Fruit fly (Drosophila melanogaster) whole organism, embryonic: Measurements from ENCODE around the gene Ir21a.
"Not testable (repeated sequence)": the region's sequence is repeated elsewhere in the genome, so short reads cannot be mapped to it uniquely, and the experiment has no call there.

Source experiments
- CG10267 ChIP-seq: fragments of 200-800 bp; sonication (Bioruptor generic); optimal IDR thresholded peaks from 2 replicates; lab custom pipeline; 2018; ENCODE audit warnings: missing biosample characterization, mild to moderate bottlenecking, missing genetic modification characterization, moderate library complexity
- CG11504 ChIP-seq: fragments of 200-800 bp; sonication (Bioruptor generic); optimal IDR thresholded peaks from 3 replicates; lab custom pipeline; 2019; ENCODE audit warnings: missing biosample characterization, mild to moderate bottlenecking, missing genetic modification characterization, moderate library complexity
- CG11695 ChIP-seq: fragments of 200-800 bp; sonication (Bioruptor generic); IDR thresholded peaks from 3 replicates; pipeline ENCODE4 v1.3.6; 2022; ENCODE audit warnings: missing biosample characterization, missing genetic modification characterization
- CG11696 ChIP-seq: fragments of 200-800 bp; sonication (Bioruptor generic); IDR thresholded peaks from 2 replicates; pipeline ENCODE4 v1.3.6; 2022; ENCODE audit warnings: missing biosample characterization, missing genetic modification characterization
- CG12391 ChIP-seq: fragments of 200-800 bp; sonication (Bioruptor generic); optimal IDR thresholded peaks from 3 replicates; lab custom pipeline; 2018; ENCODE audit warnings: missing biosample characterization, mild to moderate bottlenecking, missing genetic modification characterization, moderate library complexity
- CG13287 ChIP-seq: fragments of 200-800 bp; sonication (Bioruptor generic); IDR thresholded peaks from 2 replicates; pipeline ENCODE4 v1.3.6; 2022; ENCODE audit warnings: missing biosample characterization, missing genetic modification characterization; ENCODE audit not compliant: partially characterized antibody
- CG14014 ChIP-seq: fragments of 200-800 bp; sonication (Bioruptor generic); IDR thresholded peaks from 2 replicates; pipeline ENCODE4 v1.3.6; 2022; ENCODE audit warnings: missing biosample characterization, missing genetic modification characterization
- CG14441 ChIP-seq: fragments of 200-800 bp; sonication (Bioruptor generic); IDR thresholded peaks from 2 replicates; pipeline ENCODE4 v1.3.6; 2022; ENCODE audit warnings: missing biosample characterization, missing genetic modification characterization
- CG14860 ChIP-seq: fragments of 200-800 bp; sonication (Bioruptor generic); IDR thresholded peaks from 3 replicates; pipeline ENCODE4 v1.3.6; 2022; ENCODE audit warnings: missing biosample characterization, missing genetic modification characterization; ENCODE audit not compliant: partially characterized antibody
- CG16863 ChIP-seq: fragments of 200-800 bp; sonication (Bioruptor generic); optimal IDR thresholded peaks from 3 replicates; lab custom pipeline; 2016; ENCODE audit warnings: missing biosample characterization, missing genetic modification characterization
- CG17912 ChIP-seq: fragments of 200-800 bp; sonication (Bioruptor generic); optimal IDR thresholded peaks from 2 replicates; lab custom pipeline; 2018; ENCODE audit warnings: missing biosample characterization, mild to moderate bottlenecking, missing genetic modification characterization
- CG18011 ChIP-seq: fragments of 200-800 bp; sonication (Bioruptor generic); optimal IDR thresholded peaks from 2 replicates; lab custom pipeline; 2017; ENCODE audit warnings: missing biosample characterization, missing genetic modification characterization, mild to moderate bottlenecking, moderate library complexity, missing genotype
- CG30403 ChIP-seq: fragments of 200-800 bp; sonication (Bioruptor generic); optimal IDR thresholded peaks from 3 replicates; lab custom pipeline; 2016; ENCODE audit warnings: missing biosample characterization, missing genetic modification characterization
- CG32767 ChIP-seq: fragments of 200-800 bp; sonication (Bioruptor generic); IDR thresholded peaks from 2 replicates; pipeline ENCODE4 v1.3.6; 2022; ENCODE audit warnings: missing biosample characterization, missing genetic modification characterization
- CG32772 ChIP-seq: fragments of 200-800 bp; sonication (Bioruptor generic); IDR thresholded peaks from 2 replicates; pipeline ENCODE4 v1.3.6; 2022; ENCODE audit warnings: missing biosample characterization, missing genetic modification characterization
- CG7556 ChIP-seq: fragments of 200-800 bp; sonication (Bioruptor generic); optimal IDR thresholded peaks from 2 replicates; lab custom pipeline; 2017; ENCODE audit warnings: missing biosample characterization, mild to moderate bottlenecking, missing genetic modification characterization
- CG7786 ChIP-seq: fragments of 200-800 bp; sonication (Bioruptor generic); optimal IDR thresholded peaks from 2 replicates; lab custom pipeline; 2016; ENCODE audit warnings: missing biosample characterization, missing genetic modification characterization
- CG7928 ChIP-seq: fragments of 200-800 bp; sonication (Bioruptor generic); optimal IDR thresholded peaks from 2 replicates; lab custom pipeline; 2017; ENCODE audit warnings: missing biosample characterization, mild to moderate bottlenecking, missing genetic modification characterization
- Doc3 ChIP-seq: fragments of 200-800 bp; sonication (Bioruptor generic); IDR thresholded peaks from 3 replicates; pipeline ENCODE4 v1.3.6; 2022; ENCODE audit warnings: missing biosample characterization, missing genetic modification characterization; ENCODE audit not compliant: partially characterized antibody
- Ets65A ChIP-seq: fragments of 200-800 bp; sonication (Bioruptor generic); peaks from one replicate; lab custom pipeline; 2016; ENCODE audit warnings: missing biosample characterization, missing genetic modification characterization
- GATAe ChIP-seq: fragments of 200-800 bp; sonication (Bioruptor generic); conservative IDR thresholded peaks from 2 replicates; pipeline ENCODE4 v1.3.6; 2022; ENCODE audit warnings: missing biosample characterization, missing genetic modification characterization
- HmgD ChIP-seq: fragments of 200-800 bp; sonication (Bioruptor generic); optimal IDR thresholded peaks from 3 replicates; lab custom pipeline; 2016; ENCODE audit warnings: missing biosample characterization, missing genetic modification characterization
- HmgZ ChIP-seq: fragments of 200-800 bp; sonication (Bioruptor generic); optimal IDR thresholded peaks from 2 replicates; lab custom pipeline; 2018; ENCODE audit warnings: missing biosample characterization, mild to moderate bottlenecking, missing genetic modification characterization
- Lhr ChIP-seq: fragments of 200-800 bp; sonication (Bioruptor generic); optimal IDR thresholded peaks from 3 replicates; lab custom pipeline; 2017; ENCODE audit warnings: mild to moderate bottlenecking, missing biosample characterization, missing genetic modification reagents, missing genetic modification characterization
- Mad ChIP-seq: fragments of 200-800 bp; sonication (Bioruptor generic); optimal IDR thresholded peaks from 2 replicates; lab custom pipeline; 2016; ENCODE audit warnings: missing biosample characterization, missing genetic modification characterization
- Oaz ChIP-seq: fragments of 200-800 bp; sonication (Bioruptor generic); IDR thresholded peaks from 2 replicates; pipeline ENCODE4 v1.3.6; 2022; ENCODE audit warnings: missing biosample characterization, missing genetic modification characterization
- Taf1 ChIP-seq: fragments of 200-800 bp; sonication (Bioruptor generic); IDR thresholded peaks from 2 replicates; pipeline ENCODE4 v1.3.6; 2022; ENCODE audit warnings: missing biosample characterization, missing genetic modification characterization
- Xrp1 ChIP-seq: fragments of 200-800 bp; sonication (Bioruptor generic); IDR thresholded peaks from 2 replicates; pipeline ENCODE4 v1.3.6; 2022; ENCODE audit warnings: missing biosample characterization, missing genetic modification characterization
- ab ChIP-seq: fragments of 200-800 bp; sonication (Bioruptor generic); optimal IDR thresholded peaks from 2 replicates; lab custom pipeline; 2016; ENCODE audit warnings: missing biosample characterization, missing genetic modification characterization
- bcd ChIP-seq: fragments of 200-800 bp; sonication (Bioruptor generic); optimal IDR thresholded peaks from 2 replicates; lab custom pipeline; 2017; ENCODE audit warnings: missing biosample characterization, mild to moderate bottlenecking, missing genetic modification characterization
- cg ChIP-seq: fragments of 200-800 bp; sonication (Bioruptor generic); optimal IDR thresholded peaks from 3 replicates; lab custom pipeline; 2019; ENCODE audit warnings: missing biosample characterization, mild to moderate bottlenecking, missing genetic modification characterization, moderate library complexity
- crp ChIP-seq, 2 experiments: fragments of 200-800 bp; sonication (Bioruptor generic); optimal IDR thresholded peaks; 2 replicates in 1 of 2; 3 replicates in 1 of 2; lab custom pipeline; 2017; ENCODE audit warnings: missing biosample characterization in 2 of 2, missing genetic modification characterization in 2 of 2, mild to moderate bottlenecking in 1 of 2, moderate library complexity in 1 of 2
- inv ChIP-seq: fragments of 200-800 bp; sonication (Bioruptor generic); IDR thresholded peaks from 2 replicates; pipeline ENCODE4 v1.3.6; 2022; ENCODE audit warnings: missing biosample characterization, missing genetic modification characterization; ENCODE audit not compliant: partially characterized antibody
- mirr ChIP-seq: fragments of 200-800 bp; sonication (Bioruptor generic); optimal IDR thresholded peaks from 3 replicates; lab custom pipeline; 2018; ENCODE audit warnings: missing biosample characterization, mild to moderate bottlenecking, missing genetic modification characterization
- mld ChIP-seq: fragments of 200-800 bp; sonication (Bioruptor generic); IDR thresholded peaks from 3 replicates; pipeline ENCODE4 v1.3.6; 2022; ENCODE audit warnings: missing biosample characterization, missing genetic modification characterization; ENCODE audit not compliant: partially characterized antibody
- pan ChIP-seq, 4 experiments: fragments of >200 bp in 3 of 4; fragments of 200-800 bp in 1 of 4; sonication (Bioruptor generic) in 1 of 4; optimal IDR thresholded peaks in 3 of 4; IDR thresholded peaks in 1 of 4; 2 replicates each; pipeline versions ENCODE4 v1.3.6 to Lab custom; 2017 to 2022; ENCODE audit warnings: missing biosample characterization in 2 of 4, missing genetic modification characterization in 2 of 4, mixed read lengths in 1 of 4
- rib ChIP-seq: fragments of 200-800 bp; sonication (Bioruptor generic); IDR thresholded peaks from 2 replicates; pipeline ENCODE4 v1.3.6; 2022; ENCODE audit warnings: missing biosample characterization, missing genetic modification characterization
- row ChIP-seq: fragments of 200-800 bp; sonication (Bioruptor generic); IDR thresholded peaks from 3 replicates; pipeline ENCODE4 v1.3.6; 2022; ENCODE audit warnings: missing biosample characterization, missing genetic modification characterization
- slbo ChIP-seq: fragments of 200-800 bp; sonication (Bioruptor generic); IDR thresholded peaks from 2 replicates; pipeline ENCODE4 v1.3.6; 2022; ENCODE audit warnings: missing biosample characterization, missing genetic modification characterization
- sob ChIP-seq: fragments of 200-800 bp; sonication (Bioruptor generic); IDR thresholded peaks from 2 replicates; pipeline ENCODE4 v1.3.6; 2022; ENCODE audit warnings: missing biosample characterization, missing genetic modification characterization
- vfl ChIP-seq: fragments of 200-800 bp; sonication (Bioruptor generic); optimal IDR thresholded peaks from 2 replicates; lab custom pipeline; 2016; ENCODE audit warnings: missing biosample characterization, missing genetic modification characterization
- wor ChIP-seq: fragments of 200-800 bp; sonication (Bioruptor generic); IDR thresholded peaks from 2 replicates; pipeline ENCODE4 v1.3.6; 2022; ENCODE audit warnings: missing biosample characterization, missing genetic modification characterization
- z ChIP-seq: fragments of 200-800 bp; sonication (Bioruptor generic); IDR thresholded peaks from 3 replicates; pipeline ENCODE4 v1.3.6; 2022; ENCODE audit warnings: missing biosample characterization, missing genetic modification characterization

Ir21a gene

DNA sequence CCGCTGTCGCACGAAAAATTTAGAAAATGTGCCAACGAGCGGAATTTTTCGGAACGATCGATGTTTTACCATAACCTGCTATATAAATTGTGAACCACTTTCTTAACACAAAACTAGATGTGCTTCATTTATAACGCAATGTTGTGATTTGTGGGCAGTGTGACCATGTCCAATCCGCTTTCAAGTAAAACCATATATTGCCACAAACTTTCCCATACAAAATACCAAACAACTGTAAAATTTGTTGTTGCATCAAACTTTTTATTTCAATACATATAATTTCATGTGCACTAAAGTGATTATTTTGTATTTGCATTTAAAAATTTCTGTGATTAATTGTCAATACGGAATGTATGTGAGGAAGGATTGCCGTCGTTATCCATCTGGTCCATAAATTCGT, 3.4 kb downstream of the Ir21a start (continued):
- no peak for TF ChIP-seq mirr
- TF ChIP-seq HmgD (GFP tag; lab: Kevin White, UChicago), result no peak
- TF ChIP-seq z (GFP tag; lab: Robert Waterston, UW), result no peak
- no peak for TF ChIP-seq wor (GFP tag; lab: Robert Waterston, UW)
- no peak for TF ChIP-seq CG32772 (GFP tag; lab: Robert Waterston, UW)
- no peak for TF ChIP-seq sob (GFP tag; lab: Robert Waterston, UW)
- no peak for TF ChIP-seq inv
- peak; percentile 66 for TF ChIP-seq CG13287 (GFP tag; lab: Robert Waterston, UW)
- TF ChIP-seq vfl (GFP tag; lab: Kevin White, UChicago), result no peak
- TF ChIP-seq CG30403 (GFP tag; lab: Kevin White, UChicago), result no peak
- no peak for TF ChIP-seq cg (GFP tag; lab: Kevin White, UChicago)
- TF ChIP-seq CG17912 (GFP tag; lab: Kevin White, UChicago), result no peak
- TF ChIP-seq bcd, result no peak
- TF ChIP-seq Doc3 (GFP tag; lab: Robert Waterston, UW), result 0 out of 3 replicates have a peak, but pooled peaks have one; percentile 41
- TF ChIP-seq CG7786 (GFP tag; lab: Kevin White, UChicago), result no peak
- no peak for TF ChIP-seq CG11504 (tag; lab: Kevin White, UChicago)
- TF ChIP-seq HmgZ (tag; lab: Kevin White, UChicago), result no peak
- no peak for TF ChIP-seq Ets65A (GFP tag; lab: Kevin White, UChicago)
- no peak for TF ChIP-seq CG16863 (GFP tag; lab: Kevin White, UChicago)
- no peak for TF ChIP-seq CG18011 (GFP tag; lab: Kevin White, UChicago)
- no peak for TF ChIP-seq CG7928 (GFP tag; lab: Kevin White, UChicago)
- TF ChIP-seq CG14860 (GFP tag; lab: Robert Waterston, UW), result 0 out of 3 replicates have a peak, but pooled peaks have one; percentile 22
- TF ChIP-seq rib (GFP tag; lab: Robert Waterston, UW), result no peak
- TF ChIP-seq CG10267, result no peak
- TF ChIP-seq Oaz, result no peak
- peak; percentile 82 for TF ChIP-seq Lhr (GFP tag; lab: Kevin White, UChicago)
- TF ChIP-seq Mad, result no peak
- no peak for TF ChIP-seq mld (GFP tag; lab: Robert Waterston, UW)
- no peak for TF ChIP-seq ab (GFP tag; lab: Kevin White, UChicago)
- no peak for TF ChIP-seq crp (GFP tag; optimal IDR thresholded peaks at IDR 0.05; lab: Kevin White, UChicago)
- TF ChIP-seq CG7556, result no peak
- no peak for TF ChIP-seq CG12391 (tag; lab: Kevin White, UChicago)

DNA sequence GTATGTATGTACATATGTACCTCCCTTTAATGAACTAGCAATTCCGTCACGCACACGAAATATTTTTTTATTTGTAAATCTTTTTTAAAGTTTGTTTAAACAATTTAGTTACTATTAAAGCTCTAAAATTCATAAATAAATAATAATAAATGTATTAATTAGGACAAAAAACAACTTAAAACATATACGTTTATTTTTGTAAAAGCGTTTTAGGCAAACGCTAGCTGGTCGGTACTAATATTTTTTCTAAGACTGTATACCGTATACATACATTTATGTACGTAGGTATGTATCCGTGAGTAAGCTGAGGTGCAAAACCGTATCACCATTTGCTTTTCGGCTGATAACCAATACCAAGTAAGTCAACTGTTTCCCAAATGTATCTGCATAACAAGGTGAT, 4.5 kb downstream of the Ir21a start:
- TF ChIP-seq CG11695, result peak; percentile 66
- peak; percentile 50; the same call in 1 of the 2 replicates for TF ChIP-seq GATAe (GFP tag; lab: Robert Waterston, UW)
- peak; percentile 38; the same call in 2 of the 3 replicates for TF ChIP-seq row
- TF ChIP-seq CG32767, result peak; percentile 61
- peak; percentile 37; the same call in 1 of the 2 replicates for TF ChIP-seq CG14014 (GFP tag; lab: Robert Waterston, UW)
- peak; percentile 64; the same call in 1 of the 2 replicates for TF ChIP-seq Xrp1 (GFP tag; lab: Robert Waterston, UW)
- TF ChIP-seq slbo (GFP tag; lab: Robert Waterston, UW), result peak; percentile 33; the same call in 1 of the 2 replicates
- TF ChIP-seq Taf1 (GFP tag; lab: Robert Waterston, UW), result 0 out of 2 replicates have a peak, but pooled peaks have one; percentile 28
- peak; percentile 94 for TF ChIP-seq CG11696 (GFP tag; lab: Robert Waterston, UW)
- TF ChIP-seq pan (optimal IDR thresholded peaks at IDR 0.05; lab: Kevin White, UChicago), result not testable (repeated sequence)
- peak in 1 of 2 experiments; percentile 5 for TF ChIP-seq pan (GFP tag; optimal IDR thresholded peaks at IDR 0.05 in 1 of 2, IDR thresholded peaks at IDR 0.05 in 1 of 2)
- peak; percentile 37; the same call in 1 of the 2 replicates for TF ChIP-seq CG14441
